Fruit fly (Drosophila melanogaster) whole organism, adult: ENCODE data around the gene PDZ-GEF.

ENCODE experiments used
- CG11617 ChIP-seq: fragments of 200-800 bp; sonication (Bioruptor generic); optimal IDR thresholded peaks from 2 replicates; lab custom pipeline; 2017; ENCODE audit warnings: mild to moderate bottlenecking, missing biosample characterization, missing genetic modification reagents, missing genetic modification characterization
- CG12768 ChIP-seq: fragments of 200-800 bp; sonication (Bioruptor generic); optimal IDR thresholded peaks from 2 replicates; lab custom pipeline; 2017; ENCODE audit warnings: missing biosample characterization, missing genetic modification characterization, mild to moderate bottlenecking, moderate library complexity, missing genetic modification reagents
- CG14711 ChIP-seq: fragments of 200-800 bp; sonication (Bioruptor generic); optimal IDR thresholded peaks from 2 replicates; lab custom pipeline; 2018; ENCODE audit warnings: missing biosample characterization, mild to moderate bottlenecking, missing genetic modification characterization, moderate library complexity
- CG1620 ChIP-seq: fragments of 200-800 bp; sonication (Bioruptor generic); optimal IDR thresholded peaks from 2 replicates; lab custom pipeline; 2016; ENCODE audit warnings: missing biosample characterization, missing genetic modification characterization
- CG33017 ChIP-seq: fragments of 200-800 bp; sonication (Bioruptor generic); optimal IDR thresholded peaks from 2 replicates; lab custom pipeline; 2018; ENCODE audit warnings: missing biosample characterization, mild to moderate bottlenecking, missing genetic modification characterization, moderate library complexity
- CG5204 ChIP-seq: fragments of 200-800 bp; sonication (Bioruptor generic); optimal IDR thresholded peaks from 2 replicates; lab custom pipeline; 2016; ENCODE audit warnings: missing biosample characterization, missing genetic modification characterization
- CG7045 ChIP-seq: fragments of 200-800 bp; sonication (Bioruptor generic); optimal IDR thresholded peaks from 2 replicates; lab custom pipeline; 2017; ENCODE audit warnings: missing biosample characterization, mild to moderate bottlenecking, missing genetic modification characterization
- CG7101 ChIP-seq: fragments of 200-800 bp; sonication (Bioruptor generic); optimal IDR thresholded peaks from 2 replicates; lab custom pipeline; 2018; ENCODE audit warnings: missing biosample characterization, mild to moderate bottlenecking, missing genetic modification characterization, moderate library complexity
- Clk ChIP-seq: fragments of 200-800 bp; sonication (Bioruptor generic); optimal IDR thresholded peaks from 2 replicates; lab custom pipeline; 2017; ENCODE audit warnings: missing biosample characterization, missing genetic modification characterization
- Crg-1 ChIP-seq: fragments of 200-800 bp; sonication (Bioruptor generic); optimal IDR thresholded peaks from 2 replicates; lab custom pipeline; 2016; ENCODE audit warnings: missing biosample characterization, missing genetic modification characterization
- Hr96 ChIP-seq: fragments of 200-800 bp; sonication (Bioruptor generic); optimal IDR thresholded peaks from 2 replicates; lab custom pipeline; 2016; ENCODE audit warnings: missing biosample characterization, missing genetic modification characterization
- Mnt ChIP-seq: fragments of 200-800 bp; sonication (Bioruptor generic); optimal IDR thresholded peaks from 2 replicates; lab custom pipeline; 2016; ENCODE audit warnings: missing biosample characterization, mild to moderate bottlenecking, missing genetic modification characterization
- bab1 ChIP-seq: fragments of 200-800 bp; sonication (Bioruptor generic); optimal IDR thresholded peaks from 3 replicates; lab custom pipeline; 2019; ENCODE audit warnings: missing biosample characterization, mild to moderate bottlenecking, missing genetic modification characterization, moderate library complexity
- cic ChIP-seq: fragments of 200-800 bp; sonication (Bioruptor generic); optimal IDR thresholded peaks from 2 replicates; lab custom pipeline; 2017; ENCODE audit warnings: missing biosample characterization, mild to moderate bottlenecking, missing genetic modification characterization, moderate library complexity
- cnc ChIP-seq, 2 experiments: fragments of >200 bp; optimal IDR thresholded peaks; 2 replicates each; lab custom pipeline; 2017
- kay ChIP-seq: fragments of 200-800 bp; sonication (Bioruptor generic); peaks from one replicate; lab custom pipeline; 2016; ENCODE audit warnings: missing biosample characterization, missing genetic modification characterization, borderline replicate concordance
- ovo ChIP-seq: fragments of 200-800 bp; sonication (Bioruptor generic); optimal IDR thresholded peaks from 2 replicates; lab custom pipeline; 2016; ENCODE audit warnings: missing biosample characterization, missing genetic modification characterization
- pad ChIP-seq: fragments of 200-800 bp; sonication (Bioruptor generic); optimal IDR thresholded peaks from 3 replicates; lab custom pipeline; 2017; ENCODE audit warnings: missing biosample characterization, missing genetic modification characterization, mild to moderate bottlenecking, moderate library complexity, missing genetic modification reagents
- tj ChIP-seq: fragments of 200-800 bp; sonication (Bioruptor generic); optimal IDR thresholded peaks from 3 replicates; lab custom pipeline; 2017; ENCODE audit warnings: missing biosample characterization, mild to moderate bottlenecking, missing genetic modification characterization, moderate library complexity
- toe ChIP-seq: fragments of 200-800 bp; sonication (Bioruptor generic); optimal IDR thresholded peaks from 2 replicates; lab custom pipeline; 2016; ENCODE audit warnings: missing biosample characterization, missing genetic modification characterization

Gene PDZ-GEF

dm6 chr2L:6356134-6356533, 32.6 kb downstream of the PDZ-GEF start:
- TF ChIP-seq Clk (GFP tag; lab: Kevin White, UChicago) (no peak), Crg-1 (GFP tag; lab: Kevin White, UChicago) (no peak), tj (no peak)

dm6 chr2L:6356686-6357362, 33.3 kb downstream of the PDZ-GEF start:
- TF ChIP-seq toe (GFP tag; lab: Kevin White, UChicago), result no peak
- TF ChIP-seq Hr96, result no peak
- TF ChIP-seq CG7045 (GFP tag; lab: Kevin White, UChicago), result no peak
- no peak for TF ChIP-seq pad (GFP tag; lab: Kevin White, UChicago)
- TF ChIP-seq CG33017 (tag; lab: Kevin White, UChicago), result no peak
- no peak for TF ChIP-seq Crg-1 (GFP tag; lab: Kevin White, UChicago)
- TF ChIP-seq CG5204 (GFP tag; lab: Kevin White, UChicago), result no peak
- no peak for TF ChIP-seq tj
- TF ChIP-seq ovo (GFP tag; lab: Kevin White, UChicago), result no peak
- no peak for TF ChIP-seq cic

dm6 chr2L:6358218-6358617, 34.7 kb downstream of the PDZ-GEF start, which contains the start of gene CG9500:
CG9500 (minus strand) TSS chr2L:6358318.
- TF ChIP-seq Crg-1 (GFP tag; lab: Kevin White, UChicago), result no peak
- TF ChIP-seq CG7045 (GFP tag; lab: Kevin White, UChicago), result no peak
- TF ChIP-seq CG7101 (tag; lab: Kevin White, UChicago), result no peak
- TF ChIP-seq Hr96, result no peak
- TF ChIP-seq CG12768 (GFP tag; lab: Kevin White, UChicago), result no peak
- TF ChIP-seq pad (GFP tag; lab: Kevin White, UChicago), result no peak
- no peak for TF ChIP-seq cic
- TF ChIP-seq Mnt (GFP tag; lab: Kevin White, UChicago), result no peak
- no peak for TF ChIP-seq cnc (optimal IDR thresholded peaks at IDR 0.05; lab: Kevin White, UChicago)
- TF ChIP-seq toe (GFP tag; lab: Kevin White, UChicago), result no peak

dm6 chr2L:6360059-6360458, 36.5 kb downstream of the PDZ-GEF start:
- TF ChIP-seq CG1620, result no peak
- TF ChIP-seq pad (GFP tag; lab: Kevin White, UChicago), result no peak
- no peak for TF ChIP-seq Hr96
- no peak for TF ChIP-seq CG7045 (GFP tag; lab: Kevin White, UChicago)
- TF ChIP-seq kay (GFP tag; lab: Kevin White, UChicago), result no peak
- no peak for TF ChIP-seq cnc (optimal IDR thresholded peaks at IDR 0.05; lab: Kevin White, UChicago)
- no peak for TF ChIP-seq CG5204 (GFP tag; lab: Kevin White, UChicago)
- no peak for TF ChIP-seq CG7101 (tag; lab: Kevin White, UChicago)
- TF ChIP-seq Mnt (GFP tag; lab: Kevin White, UChicago), result no peak
- no peak for TF ChIP-seq bab1 (GFP tag; lab: Kevin White, UChicago)
- no peak for TF ChIP-seq tj
- TF ChIP-seq cic, result no peak
- TF ChIP-seq ovo (GFP tag; lab: Kevin White, UChicago), result no peak
- TF ChIP-seq CG12768 (GFP tag; lab: Kevin White, UChicago), result no peak
- TF ChIP-seq CG11617 (GFP tag; lab: Kevin White, UChicago), result no peak
- no peak for TF ChIP-seq CG14711 (tag; lab: Kevin White, UChicago)
- no peak for TF ChIP-seq Clk (GFP tag; lab: Kevin White, UChicago)

- TF ChIP-seq CG7101 (tag; lab: Kevin White, UChicago) (no peak), pad (GFP tag; lab: Kevin White, UChicago) (no peak), ovo (GFP tag; lab: Kevin White, UChicago) (no peak), Mnt (GFP tag; lab: Kevin White, UChicago) (no peak), tj (no peak), CG12768 (GFP tag; lab: Kevin White, UChicago) (no peak), toe (GFP tag; lab: Kevin White, UChicago) (no peak), CG7045 (GFP tag; lab: Kevin White, UChicago) (no peak), CG1620 (no peak), CG33017 (tag; lab: Kevin White, UChicago) (no peak), CG11617 (GFP tag; lab: Kevin White, UChicago) (no peak), kay (GFP tag; lab: Kevin White, UChicago) (no peak), cnc (optimal IDR thresholded peaks at IDR 0.05; lab: Kevin White, UChicago) (no peak), cic (no peak)
Measured at dm6 chr2L:6366924-6367323, 43.4 kb downstream of the PDZ-GEF start.

- TF ChIP-seq tj, result peak; percentile 78
- TF ChIP-seq CG12768 (GFP tag; lab: Kevin White, UChicago), result no peak
- TF ChIP-seq CG33017 (tag; lab: Kevin White, UChicago), result no peak
Measured at dm6 chr2L:6367478-6367932, 43.9 kb downstream of the PDZ-GEF start, which contains the start of gene Nepl4. Nepl4 (plus strand) TSS chr2L:6367882.

- TF ChIP-seq cnc (optimal IDR thresholded peaks at IDR 0.05; lab: Kevin White, UChicago), result no peak
- no peak for TF ChIP-seq ovo (GFP tag; lab: Kevin White, UChicago)
- TF ChIP-seq toe (GFP tag; lab: Kevin White, UChicago), result no peak
- no peak for TF ChIP-seq pad (GFP tag; lab: Kevin White, UChicago)
- no peak for TF ChIP-seq Crg-1 (GFP tag; lab: Kevin White, UChicago)
- no peak for TF ChIP-seq CG1620
- TF ChIP-seq cic, result no peak
- TF ChIP-seq Hr96, result no peak
- TF ChIP-seq Clk (GFP tag; lab: Kevin White, UChicago), result no peak
- no peak for TF ChIP-seq CG7101 (tag; lab: Kevin White, UChicago)
- no peak for TF ChIP-seq kay (GFP tag; lab: Kevin White, UChicago)
- no peak for TF ChIP-seq CG11617 (GFP tag; lab: Kevin White, UChicago)
- TF ChIP-seq CG5204 (GFP tag; lab: Kevin White, UChicago), result no peak
- no peak for TF ChIP-seq CG12768 (GFP tag; lab: Kevin White, UChicago)
- no peak for TF ChIP-seq CG7045 (GFP tag; lab: Kevin White, UChicago)
- TF ChIP-seq bab1 (GFP tag; lab: Kevin White, UChicago), result no peak
- no peak for TF ChIP-seq Mnt (GFP tag; lab: Kevin White, UChicago)
- no peak for TF ChIP-seq CG33017 (tag; lab: Kevin White, UChicago)
- TF ChIP-seq CG14711 (tag; lab: Kevin White, UChicago), result no peak
- no peak for TF ChIP-seq tj
Measured at dm6 chr2L:6369286-6369685, 45.7 kb downstream of the PDZ-GEF start.
